Worm (Caenorhabditis elegans) whole organism, L1 larva: ENCODE measurements around the gene flp-27.

Experiments
- C16A3.4 ChIP-seq: fragments of 150-350 bp; optimal IDR thresholded peaks from 2 replicates; lab custom pipeline; 2014; ENCODE audit warnings: missing biosample characterization, missing genetic modification characterization
- C34B4.2 ChIP-seq: sonication (generic microtip); optimal IDR thresholded peaks from 2 replicates; lab custom pipeline; 2017; ENCODE audit warnings: mild to moderate bottlenecking, missing genetic modification characterization, missing compliant biosample characterization
- F16B12.6 ChIP-seq: fragments of 150-350 bp; optimal IDR thresholded peaks from 2 replicates; lab custom pipeline; 2014; ENCODE audit warnings: missing biosample characterization, missing genetic modification characterization
- Y116A8C.19 ChIP-seq: sonication (generic microtip); optimal IDR thresholded peaks from 2 replicates; lab custom pipeline; 2016; ENCODE audit warnings: missing compliant biosample characterization, missing genetic modification characterization, borderline replicate concordance
- aha-1 ChIP-seq: fragments of 150-350 bp; optimal IDR thresholded peaks from 2 replicates; lab custom pipeline; 2014; ENCODE audit warnings: missing biosample characterization, missing genetic modification characterization
- alr-1 ChIP-seq: fragments of 200-800 bp; sonication (Bioruptor generic); optimal IDR thresholded peaks from 2 replicates; lab custom pipeline; 2018; ENCODE audit warnings: borderline replicate concordance, mild to moderate bottlenecking, missing genetic modification characterization, missing compliant biosample characterization
- ama-1 ChIP-seq: fragments of 150-350 bp; optimal IDR thresholded peaks from 2 replicates; lab custom pipeline; 2014
- ceh-63 ChIP-seq: fragments of 200-800 bp; sonication (Bioruptor generic); optimal IDR thresholded peaks from 2 replicates; lab custom pipeline; 2018; ENCODE audit warnings: mild to moderate bottlenecking, missing genetic modification characterization, missing compliant biosample characterization
- ceh-82 ChIP-seq, 3 experiments: fragments of 150-350 bp in 1 of 3; sonication (generic microtip) in 2 of 3; optimal IDR thresholded peaks; 2 replicates each; lab custom pipeline; 2014 to 2017; ENCODE audit warnings: missing biosample characterization in 3 of 3, missing genetic modification characterization in 3 of 3
- ceh-88 ChIP-seq: fragments of 200-800 bp; sonication (Bioruptor generic); IDR thresholded peaks from 2 replicates; pipeline ENCODE4 v1.3.6; 2022; ENCODE audit warnings: missing genetic modification characterization, missing compliant biosample characterization
- ceh-90 ChIP-seq: sonication (generic microtip); optimal IDR thresholded peaks from 2 replicates; lab custom pipeline; 2016; ENCODE audit warnings: missing genetic modification characterization, missing compliant biosample characterization
- dpl-1 ChIP-seq, 3 experiments: fragments of 150-350 bp in 2 of 3; sonication (generic microtip) in 1 of 3; optimal IDR thresholded peaks; 2 replicates each; lab custom pipeline; 2014 to 2017; ENCODE audit warnings: missing biosample characterization in 3 of 3, missing genetic modification characterization in 3 of 3, missing genetic modification reagents in 3 of 3
- efl-1 ChIP-seq, 4 experiments: fragments of 150-350 bp; optimal IDR thresholded peaks in 3 of 4; peaks in 1 of 4; 1 replicate in 1 of 4; 2 replicates in 3 of 4; lab custom pipeline; 2014; ENCODE audit warnings: missing biosample characterization in 2 of 4, missing genetic modification characterization in 2 of 4, missing genetic modification reagents in 2 of 4
- egl-27 ChIP-seq, 2 experiments: fragments of 150-350 bp in 1 of 2; sonication (generic microtip); optimal IDR thresholded peaks; 3 replicates each; lab custom pipeline; 2017 to 2018; ENCODE audit warnings: missing biosample characterization in 2 of 2, missing genetic modification characterization in 2 of 2, missing genetic modification reagents in 2 of 2
- fkh-10 ChIP-seq: sonication (generic microtip); optimal IDR thresholded peaks from 2 replicates; lab custom pipeline; 2017; ENCODE audit warnings: missing biosample characterization, missing genetic modification reagents, missing genetic modification characterization
- hlh-4 ChIP-seq: sonication (generic microtip); optimal IDR thresholded peaks from 2 replicates; lab custom pipeline; 2016; ENCODE audit warnings: mild to moderate bottlenecking, missing genetic modification characterization, missing compliant biosample characterization
- irx-1 ChIP-seq: sonication (generic microtip); optimal IDR thresholded peaks from 2 replicates; lab custom pipeline; 2016; ENCODE audit warnings: missing genetic modification characterization, missing compliant biosample characterization
- isw-1 ChIP-seq: fragments of 200-800 bp; sonication (Bioruptor generic); IDR thresholded peaks from 2 replicates; pipeline ENCODE4 v1.3.6; 2022; ENCODE audit warnings: missing genetic modification characterization, missing compliant biosample characterization
- lin-14 ChIP-seq: fragments of 200-800 bp; sonication (Bioruptor generic); optimal IDR thresholded peaks from 2 replicates; lab custom pipeline; 2018; ENCODE audit warnings: mild to moderate bottlenecking, missing genetic modification characterization, moderate library complexity, missing compliant biosample characterization
- lin-15B ChIP-seq: fragments of 150-350 bp; sonication (generic microtip); optimal IDR thresholded peaks from 3 replicates; lab custom pipeline; 2014; ENCODE audit warnings: missing biosample characterization, missing genetic modification characterization
- lir-3 ChIP-seq: sonication (generic microtip); optimal IDR thresholded peaks from 2 replicates; lab custom pipeline; 2016; ENCODE audit warnings: mild to moderate bottlenecking, missing genetic modification characterization, moderate library complexity, missing compliant biosample characterization; ENCODE audit not compliant: poor library complexity
- lsy-2 ChIP-seq, 2 experiments: fragments of 150-350 bp; optimal IDR thresholded peaks; 2 replicates each; lab custom pipeline; 2014; ENCODE audit warnings: missing biosample characterization in 2 of 2, missing genetic modification characterization in 2 of 2
- mab-9 ChIP-seq: fragments of 200-800 bp; sonication (Bioruptor generic); IDR thresholded peaks from 2 replicates; pipeline ENCODE4 v1.3.6; 2022; ENCODE audit warnings: missing genetic modification reagents, missing genetic modification characterization, missing compliant biosample characterization
- mep-1 ChIP-seq: fragments of 150-350 bp; optimal IDR thresholded peaks from 2 replicates; lab custom pipeline; 2014; ENCODE audit warnings: missing biosample characterization, missing genetic modification characterization
- nhr-11 ChIP-seq: fragments of 150-350 bp; optimal IDR thresholded peaks from 2 replicates; lab custom pipeline; 2014; ENCODE audit warnings: missing biosample characterization, missing genetic modification characterization
- nhr-12 ChIP-seq: sonication (generic microtip); optimal IDR thresholded peaks from 2 replicates; lab custom pipeline; 2017; ENCODE audit warnings: missing biosample characterization, missing genetic modification characterization
- nhr-20 ChIP-seq: sonication (generic microtip); optimal IDR thresholded peaks from 2 replicates; lab custom pipeline; 2016; ENCODE audit warnings: mild to moderate bottlenecking, missing genetic modification characterization, missing compliant biosample characterization
- nhr-237 ChIP-seq: fragments of 150-350 bp; optimal IDR thresholded peaks from 2 replicates; lab custom pipeline; 2014; ENCODE audit warnings: missing biosample characterization, missing genetic modification characterization
- nhr-28 ChIP-seq: fragments of 150-350 bp; optimal IDR thresholded peaks from 2 replicates; lab custom pipeline; 2014; ENCODE audit warnings: missing biosample characterization, missing genetic modification characterization
- nhr-71 ChIP-seq: sonication (generic microtip); optimal IDR thresholded peaks from 2 replicates; lab custom pipeline; 2016; ENCODE audit warnings: mild to moderate bottlenecking, missing genetic modification characterization, moderate library complexity, missing compliant biosample characterization
- nhr-76 ChIP-seq: sonication (generic microtip); optimal IDR thresholded peaks from 2 replicates; lab custom pipeline; 2017; ENCODE audit warnings: missing biosample characterization, missing genetic modification characterization
- nhr-77 ChIP-seq: fragments of 150-350 bp; optimal IDR thresholded peaks from 2 replicates; lab custom pipeline; 2014; ENCODE audit warnings: missing biosample characterization, missing genetic modification characterization
- pag-3 ChIP-seq: sonication (generic microtip); optimal IDR thresholded peaks from 2 replicates; lab custom pipeline; 2017; ENCODE audit warnings: missing genetic modification characterization, mild to moderate bottlenecking, missing compliant biosample characterization, antibody characterized with exemption, borderline replicate concordance; ENCODE audit not compliant: insufficient read depth
- pqm-1 ChIP-seq: sonication (generic microtip); optimal IDR thresholded peaks from 3 replicates; lab custom pipeline; 2017; ENCODE audit warnings: missing biosample characterization, missing genetic modification characterization
- rnt-1 ChIP-seq: sonication (generic microtip); optimal IDR thresholded peaks from 2 replicates; lab custom pipeline; 2016; ENCODE audit warnings: mild to moderate bottlenecking, missing genetic modification characterization, moderate library complexity, missing compliant biosample characterization
- snu-23 ChIP-seq: sonication (generic microtip); optimal IDR thresholded peaks from 2 replicates; lab custom pipeline; 2016; ENCODE audit warnings: missing genetic modification characterization, missing compliant biosample characterization
- sox-4 ChIP-seq: sonication (generic microtip); optimal IDR thresholded peaks from 2 replicates; lab custom pipeline; 2016; ENCODE audit warnings: missing genetic modification characterization, missing compliant biosample characterization
- sup-37 ChIP-seq: fragments of 200-800 bp; sonication (Bioruptor generic); optimal IDR thresholded peaks from 2 replicates; lab custom pipeline; 2018; ENCODE audit warnings: mild to moderate bottlenecking, missing genetic modification characterization, missing compliant biosample characterization
- swsn-7 ChIP-seq: sonication (generic microtip); optimal IDR thresholded peaks from 2 replicates; lab custom pipeline; 2016; ENCODE audit warnings: missing genetic modification characterization, missing compliant biosample characterization
- unc-30 ChIP-seq: sonication (generic microtip); optimal IDR thresholded peaks from 2 replicates; lab custom pipeline; 2017; ENCODE audit warnings: missing biosample characterization, missing genetic modification characterization
- unc-62 ChIP-seq: fragments of 150-350 bp; optimal IDR thresholded peaks from 2 replicates; lab custom pipeline; 2014; ENCODE audit warnings: missing biosample characterization, missing genetic modification reagents, missing genetic modification characterization
- vab-15 ChIP-seq: sonication (generic microtip); optimal IDR thresholded peaks from 2 replicates; lab custom pipeline; 2017; ENCODE audit warnings: missing genotype, mild to moderate bottlenecking, missing genetic modification characterization, missing compliant biosample characterization
- xbp-1 ChIP-seq: sonication (generic microtip); optimal IDR thresholded peaks from 2 replicates; lab custom pipeline; 2016; ENCODE audit warnings: missing genetic modification characterization, missing compliant biosample characterization
- zag-1 ChIP-seq: fragments of 150-350 bp; optimal IDR thresholded peaks from 2 replicates; lab custom pipeline; 2014; ENCODE audit warnings: missing biosample characterization, missing genetic modification characterization

The flp-27 gene

ce11 chrII:5663180-5663791 is 17.5 kb upstream of the flp-27 start (continued):
- TF ChIP-seq lir-3 (tag; lab: Kevin White, UChicago) (no peak), lsy-2 (tag; optimal IDR thresholded peaks at IDR 0.05; lab: Kevin White, UChicago) (peak; percentile 20 to 29), nhr-11 (tag; lab: Kevin White, UChicago) (no peak), F16B12.6 (tag; lab: Kevin White, UChicago) (no peak), nhr-12 (tag; lab: Kevin White, UChicago) (no peak), xbp-1 (tag; lab: Kevin White, UChicago) (peak; percentile 2), lin-15B (no peak), snu-23 (peak; percentile 41), mep-1 (tag; lab: Kevin White, UChicago) (no peak)

DNA sequence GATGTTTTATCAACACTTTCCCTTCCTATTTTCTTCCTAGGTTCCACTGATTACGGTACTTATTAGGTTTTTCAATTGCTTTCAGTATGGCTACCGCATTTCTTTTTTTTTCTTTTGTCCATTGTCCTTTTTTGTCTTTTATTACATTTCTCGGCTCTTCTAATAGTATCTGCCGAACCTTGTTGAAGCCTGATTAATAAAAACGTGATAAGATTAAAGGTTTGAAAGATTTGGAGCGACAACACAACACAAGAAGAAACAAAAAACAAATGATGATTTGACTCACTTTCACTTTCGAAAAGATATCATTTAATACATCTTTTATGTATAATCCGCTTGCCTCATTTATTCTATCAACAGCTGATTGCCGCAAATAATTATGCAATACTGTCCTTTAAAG is 15.8 kb upstream of the flp-27 start, which contains the start of gene C25H3.15:
Gene C25H3.15 (plus strand): TSS at position 301 of the 400 bp plus-strand sequence.
- TF ChIP-seq lir-3 (tag; lab: Kevin White, UChicago): no peak
- TF ChIP-seq sox-4 (tag; lab: Kevin White, UChicago): no peak
- no peak for TF ChIP-seq lin-14 (GFP tag; lab: Kevin White, UChicago)
- no peak for TF ChIP-seq ama-1
- TF ChIP-seq mep-1 (tag; lab: Kevin White, UChicago): no peak
- no peak for TF ChIP-seq C16A3.4 (tag; lab: Kevin White, UChicago)
- no peak for TF ChIP-seq dpl-1 (GFP tag; optimal IDR thresholded peaks at IDR 0.05; lab: Kevin White, UChicago)
- TF ChIP-seq isw-1: no peak
- TF ChIP-seq nhr-77 (tag; lab: Kevin White, UChicago): no peak
- no peak for TF ChIP-seq alr-1 (tag; lab: Kevin White, UChicago)
- no peak for TF ChIP-seq nhr-237 (tag; lab: Kevin White, UChicago)
- TF ChIP-seq zag-1 (tag; lab: Kevin White, UChicago): no peak
- TF ChIP-seq vab-15 (tag; lab: Kevin White, UChicago): no peak

DNA sequence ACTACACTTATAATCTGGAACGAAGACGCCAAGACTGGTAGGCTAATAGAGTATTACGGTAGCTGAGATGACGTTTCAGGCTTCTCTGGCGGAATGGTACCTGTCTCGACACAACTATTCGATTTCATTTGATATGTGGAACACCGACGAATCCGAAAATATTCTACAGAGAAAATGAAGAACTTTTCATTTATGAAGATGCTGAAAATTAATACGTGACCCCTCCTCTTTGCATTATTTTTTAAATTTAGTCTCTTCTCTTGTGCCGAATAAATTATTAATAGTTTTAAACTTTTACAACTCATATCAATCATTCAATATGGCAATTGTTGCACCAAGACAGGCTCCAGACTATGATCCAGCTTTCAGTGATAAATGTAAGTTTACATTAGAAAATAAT is 14.8 kb upstream of the flp-27 start, which contains the start of gene C25H3.16:
Gene C25H3.16 (plus strand): TSS at position 301 of the 400 bp plus-strand sequence.
- TF ChIP-seq swsn-7: no peak
- TF ChIP-seq sup-37: no peak
- no peak for TF ChIP-seq nhr-71 (tag; lab: Kevin White, UChicago)
- TF ChIP-seq ceh-63 (GFP tag; lab: Kevin White, UChicago): no peak
- TF ChIP-seq ceh-82 (tag; optimal IDR thresholded peaks at IDR 0.05; lab: Kevin White, UChicago): no peak
- TF ChIP-seq ceh-88: no peak

DNA sequence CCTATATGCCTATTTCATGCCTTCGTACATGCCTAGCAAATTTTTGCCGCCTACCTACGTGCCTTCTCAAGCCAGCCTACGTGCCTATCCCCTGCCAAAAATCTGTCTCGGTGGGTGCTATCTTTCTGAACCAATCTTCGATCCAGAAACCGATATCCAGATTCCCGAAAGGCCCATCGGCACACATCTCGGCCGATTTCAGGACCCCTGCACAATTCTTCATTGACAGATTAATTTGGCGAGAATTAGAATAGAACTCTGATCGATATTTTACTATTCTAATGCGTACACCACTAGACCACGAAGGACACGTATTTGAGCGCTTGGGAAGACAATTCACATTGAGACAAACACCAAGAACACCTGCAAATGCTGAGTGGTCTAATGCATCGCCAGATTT is 13.3 kb upstream of the flp-27 start:
- TF ChIP-seq ceh-88 (no peak), unc-30 (tag; lab: Kevin White, UChicago) (no peak), nhr-76 (no peak), ceh-90 (tag; lab: Kevin White, UChicago) (no peak), pag-3 (tag; lab: Kevin White, UChicago) (no peak), aha-1 (no peak), nhr-11 (tag; lab: Kevin White, UChicago) (no peak), fkh-10 (GFP tag; lab: Kevin White, UChicago) (no peak)
- TF ChIP-seq, all 84 proteins: peak for 0

ce11 chrII:5668830-5669229 is 12.0 kb upstream of the flp-27 start, which contains the start of gene C25H3.7:
Gene C25H3.7, minus strand, starts transcription at chrII:5668930.
- TF ChIP-seq hlh-4 (tag; lab: Kevin White, UChicago) (no peak), nhr-28 (tag; lab: Kevin White, UChicago) (no peak), alr-1 (tag; lab: Kevin White, UChicago) (no peak), efl-1 (optimal IDR thresholded peaks at IDR 0.05; lab: Kevin White, UChicago) (no peak), efl-1 (GFP tag; optimal IDR thresholded peaks at IDR 0.05 in 1 of 2; lab: Kevin White, UChicago) (no peak), Y116A8C.19 (tag; lab: Kevin White, UChicago) (no peak), unc-30 (tag; lab: Kevin White, UChicago) (no peak), nhr-77 (tag; lab: Kevin White, UChicago) (no peak), pag-3 (tag; lab: Kevin White, UChicago) (no peak), lir-3 (tag; lab: Kevin White, UChicago) (no peak), C34B4.2 (tag; lab: Kevin White, UChicago) (no peak), egl-27 (tag; optimal IDR thresholded peaks at IDR 0.05; lab: Kevin White, UChicago) (no peak), rnt-1 (tag; lab: Kevin White, UChicago) (no peak), unc-62 (GFP tag; lab: Kevin White, UChicago) (no peak), nhr-20 (tag; lab: Kevin White, UChicago) (no peak), dpl-1 (GFP tag; optimal IDR thresholded peaks at IDR 0.05; lab: Kevin White, UChicago) (no peak), pqm-1 (no peak), mab-9 (GFP tag; lab: Robert Waterston, UW) (no peak), irx-1 (tag; lab: Kevin White, UChicago) (no peak), sup-37 (no peak)
